Worm (Caenorhabditis elegans): Measurements from ENCODE around the gene K01C8.2.

- TF ChIP-seq snpc-4 (tag; optimal IDR thresholded peaks at IDR 0.05) (no peak), ceh-44 (GFP tag; IDR thresholded peaks at IDR 0.05) (no peak), ama-1 (optimal IDR thresholded peaks at IDR 0.05) (no peak), nhr-10 (tag; optimal IDR thresholded peaks at IDR 0.05) (no peak), pha-4 (GFP tag; IDR thresholded peaks at IDR 0.05) (no peak), pha-4 (tag; optimal IDR thresholded peaks at IDR 0.05) (no peak), F26F4.8 (GFP tag; conservative IDR thresholded peaks at IDR 0.05) (no peak), pqm-1 (tag; optimal IDR thresholded peaks at IDR 0.05) (no peak), saeg-2 (GFP tag; IDR thresholded peaks at IDR 0.05) (no peak)
Observed at ce11 chrII:8225347-8225746, 43.9 kb downstream of the K01C8.2 start.

All from whole organism, L4 larva.